Worm (Caenorhabditis elegans): ENCODE data around the gene C06A1.6.

Gene C06A1.6

ce11 chrII:10605512-10605911 lies 41.0 kb upstream of the C06A1.6 start, which contains the start of gene taf-13:
taf-13 (minus strand) TSS chrII:10605612.
- TF ChIP-seq nhr-77 (tag; optimal IDR thresholded peaks at IDR 0.05) (no peak), mxl-3 (GFP tag; optimal IDR thresholded peaks at IDR 0.05) (no peak), nhr-28 (tag; optimal IDR thresholded peaks at IDR 0.05) (no peak), zip-11 (GFP tag; IDR thresholded peaks at IDR 0.05) (no peak), vab-7 (GFP tag; IDR thresholded peaks at IDR 0.05) (no peak), ZK546.5 (tag; optimal IDR thresholded peaks at IDR 0.05) (no peak), Y48G9A.11 (GFP tag; IDR thresholded peaks at IDR 0.05) (no peak), lin-15B (tag; optimal IDR thresholded peaks at IDR 0.05) (no peak)

ce11 chrII:10603560-10603959 lies 39.1 kb upstream of the C06A1.6 start:
- TF ChIP-seq nhr-42 (GFP tag; IDR thresholded peaks at IDR 0.05): no peak
- no peak for TF ChIP-seq hlh-30 (tag; optimal IDR thresholded peaks at IDR 0.05; ENCODE audit: insufficient read depth)
- no peak for TF ChIP-seq ztf-7 (tag; optimal IDR thresholded peaks at IDR 0.05)
- TF ChIP-seq zag-1 (tag; optimal IDR thresholded peaks at IDR 0.05): no peak
- no peak for TF ChIP-seq lin-29 (GFP tag; IDR thresholded peaks at IDR 0.05)
- no peak for TF ChIP-seq ceh-32 (tag; optimal IDR thresholded peaks at IDR 0.05; ENCODE audit: poor library complexity)
- no peak for TF ChIP-seq ceh-28 (tag; optimal IDR thresholded peaks at IDR 0.05)
- no peak for TF ChIP-seq php-3 (GFP tag; IDR thresholded peaks at IDR 0.05)
- TF ChIP-seq lin-15B (tag; optimal IDR thresholded peaks at IDR 0.05): no peak
- TF ChIP-seq R02D3.7 (tag; optimal IDR thresholded peaks at IDR 0.05): no peak
- TF ChIP-seq dmd-9 (GFP tag; IDR thresholded peaks at IDR 0.05): no peak
- TF ChIP-seq lin-1 (GFP tag; IDR thresholded peaks at IDR 0.05): no peak

ce11 chrII:10602184-10602583 lies 37.7 kb upstream of the C06A1.6 start, which contains the start of gene srv-2:
srv-2 (minus strand) TSS chrII:10602284.
- TF ChIP-seq Y5F2A.4 (GFP tag; optimal IDR thresholded peaks at IDR 0.05) (no peak), gei-8 (GFP tag; optimal IDR thresholded peaks at IDR 0.05) (no peak), vab-7 (GFP tag; IDR thresholded peaks at IDR 0.05) (no peak), Y105C5A.15 (GFP tag; IDR thresholded peaks at IDR 0.05) (no peak), nhr-28 (tag; optimal IDR thresholded peaks at IDR 0.05) (no peak), R02D3.7 (tag; optimal IDR thresholded peaks at IDR 0.05) (no peak), mdl-1 (tag; optimal IDR thresholded peaks at IDR 0.05) (no peak), hif-1 (tag; optimal IDR thresholded peaks at IDR 0.05) (no peak), ceh-32 (tag; optimal IDR thresholded peaks at IDR 0.05; ENCODE audit: poor library complexity) (no peak), fkh-10 (GFP tag; optimal IDR thresholded peaks at IDR 0.05) (no peak), mxl-3 (GFP tag; optimal IDR thresholded peaks at IDR 0.05) (no peak), ceh-62 (tag; optimal IDR thresholded peaks at IDR 0.05) (no peak), nhr-42 (GFP tag; IDR thresholded peaks at IDR 0.05) (no peak), daf-8 (GFP tag; IDR thresholded peaks at IDR 0.05) (no peak)

- no peak for TF ChIP-seq saeg-2 (GFP tag; IDR thresholded peaks at IDR 0.05)
These were observed 34.5 kb upstream of the C06A1.6 start, which contains the start of gene C14A4.9 for ce11 chrII:10598970-10599369. C14A4.9 (plus strand) TSS chrII:10599337.

ce11 chrII:10598039-10598438 lies 33.6 kb upstream of the C06A1.6 start, which contains the start of gene C14A4.8:
C14A4.8 (minus strand) TSS chrII:10598139.
- TF ChIP-seq tra-1 (GFP tag; IDR thresholded peaks at IDR 0.05) (no peak), unc-62 (GFP tag; optimal IDR thresholded peaks at IDR 0.05 in 1 of 2) (peak in 1 of 2 experiments; percentile 83), unc-62 (tag; optimal IDR thresholded peaks at IDR 0.05) (no peak)

- peak; percentile 21 for TF ChIP-seq pqm-1 (tag; optimal IDR thresholded peaks at IDR 0.05)
- no peak for TF ChIP-seq mep-1 (tag; optimal IDR thresholded peaks at IDR 0.05)
- peak; percentile 9 for TF ChIP-seq dve-1 (tag; optimal IDR thresholded peaks at IDR 0.05; ENCODE audit: insufficient read depth)
These were observed 32.0 kb upstream of the C06A1.6 start, which contains the start of gene C14A4.7 for ce11 chrII:10596462-10596861. C14A4.7 (minus strand) TSS chrII:10596562.
